Worm (Caenorhabditis elegans): ENCODE measurements around the gene egl-17.

- TF ChIP-seq blmp-1 (tag; optimal IDR thresholded peaks at IDR 0.05; ENCODE audit: insufficient read depth) (no peak), fos-1 (tag; optimal IDR thresholded peaks at IDR 0.05) (no peak)
Observed at ce11 chrX:467338-467823, 22.1 kb upstream of the egl-17 start.
